Worm (Caenorhabditis elegans) whole organism, late embryonic: ENCODE measurements around the gene str-57.

Experiments used
- ceh-9 ChIP-seq: sonication (generic microtip); optimal IDR thresholded peaks from 2 replicates; lab custom pipeline; 2016; ENCODE audit warnings: mild to moderate bottlenecking, missing genetic modification characterization, inconsistent platforms, missing compliant biosample characterization
- che-1 ChIP-seq: sonication (generic microtip); optimal IDR thresholded peaks from 2 replicates; lab custom pipeline; 2016; ENCODE audit warnings: mild to moderate bottlenecking, missing genetic modification characterization, missing compliant biosample characterization
- dmd-4 ChIP-seq: sonication (generic microtip); optimal IDR thresholded peaks from 2 replicates; lab custom pipeline; 2016; ENCODE audit warnings: borderline replicate concordance, missing genetic modification characterization, missing compliant biosample characterization
- elt-2 ChIP-seq: sonication (generic microtip); optimal IDR thresholded peaks from 2 replicates; lab custom pipeline; 2016; ENCODE audit warnings: missing genetic modification reagents, missing genetic modification characterization, missing compliant biosample characterization
- eyg-1 ChIP-seq: sonication (generic microtip); optimal IDR thresholded peaks from 2 replicates; lab custom pipeline; 2016; ENCODE audit warnings: missing genotype, missing genetic modification characterization, missing compliant biosample characterization
- hlh-15 ChIP-seq: sonication (generic microtip); optimal IDR thresholded peaks from 2 replicates; lab custom pipeline; 2016; ENCODE audit warnings: missing genetic modification characterization, missing compliant biosample characterization
- nhr-11 ChIP-seq: fragments of 150-350 bp; optimal IDR thresholded peaks from 2 replicates; lab custom pipeline; 2014; ENCODE audit warnings: missing biosample characterization, missing genetic modification characterization
- pha-4 ChIP-seq: fragments of 150-350 bp; optimal IDR thresholded peaks from 2 replicates; lab custom pipeline; 2018; ENCODE audit warnings: missing biosample characterization, missing genetic modification reagents, missing genetic modification characterization
- pqm-1 ChIP-seq: sonication (generic microtip); optimal IDR thresholded peaks from 2 replicates; lab custom pipeline; 2016; ENCODE audit warnings: missing genetic modification characterization, missing compliant biosample characterization
- sdc-2 ChIP-seq: sonication (generic microtip); optimal IDR thresholded peaks from 2 replicates; lab custom pipeline; 2016; ENCODE audit warnings: missing genotype, missing genetic modification characterization, missing compliant biosample characterization
- unc-55 ChIP-seq: sonication (generic microtip); optimal IDR thresholded peaks from 2 replicates; lab custom pipeline; 2017; ENCODE audit warnings: missing biosample characterization, missing genetic modification reagents, missing genetic modification characterization

DNA sequence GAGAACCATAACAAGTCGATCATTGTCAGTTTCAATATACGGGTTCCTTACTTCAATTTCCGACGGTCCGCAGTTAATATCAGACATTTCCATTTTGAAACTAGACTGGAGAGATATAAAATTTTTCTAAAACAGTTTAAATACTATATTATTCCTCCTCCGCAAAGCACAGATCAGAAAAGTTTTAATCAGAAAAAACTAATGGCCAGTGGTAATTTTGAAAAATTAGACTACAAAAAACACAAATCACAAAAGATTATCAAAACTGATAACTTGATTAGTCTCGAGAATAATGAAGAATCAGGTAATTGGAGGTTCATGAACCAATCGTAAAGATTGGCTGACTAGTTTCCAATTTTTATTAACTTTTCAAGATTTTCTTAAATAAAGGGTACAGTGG is 15.5 kb downstream of the str-57 start, which contains the start of gene T06C12.9:
- TF ChIP-seq elt-2 (tag; lab: Kevin White, UChicago) = no peak
- TF ChIP-seq unc-55 (GFP tag; lab: Kevin White, UChicago) = no peak
- no peak for TF ChIP-seq che-1 (tag; lab: Kevin White, UChicago)
- TF ChIP-seq pha-4 = no peak
- TF ChIP-seq sdc-2 = no peak
- TF ChIP-seq hlh-15 (tag; lab: Kevin White, UChicago) = no peak
- TF ChIP-seq dmd-4 (tag; lab: Kevin White, UChicago) = no peak
- no peak for TF ChIP-seq pqm-1
- TF ChIP-seq ceh-9 = no peak
- no peak for TF ChIP-seq nhr-11
- TF ChIP-seq eyg-1 (tag; lab: Kevin White, UChicago) = no peak
